Worm (Caenorhabditis elegans) whole organism, L2 larva: ENCODE data around the gene R07B7.10.

Experiments
- aly-2 ChIP-seq: fragments of 150-350 bp; optimal IDR thresholded peaks from 2 replicates; lab custom pipeline; 2014; ENCODE audit warnings: missing biosample characterization, missing genetic modification characterization
- blmp-1 ChIP-seq: sonication (generic microtip); optimal IDR thresholded peaks from 2 replicates; lab custom pipeline; 2017; ENCODE audit warnings: missing genetic modification characterization, mild to moderate bottlenecking, missing compliant biosample characterization, antibody characterized with exemption, moderate library complexity; ENCODE audit not compliant: insufficient read depth
- fos-1 ChIP-seq: fragments of 150-350 bp; optimal IDR thresholded peaks from 2 replicates; lab custom pipeline; 2014; ENCODE audit warnings: missing biosample characterization, missing genetic modification characterization
- nhr-11 ChIP-seq: fragments of 150-350 bp; optimal IDR thresholded peaks from 2 replicates; lab custom pipeline; 2014; ENCODE audit warnings: missing biosample characterization, missing genetic modification characterization
- unc-62 ChIP-seq: fragments of 150-350 bp; optimal IDR thresholded peaks from 2 replicates; lab custom pipeline; 2014; ENCODE audit warnings: missing biosample characterization, missing genetic modification reagents, missing genetic modification characterization

DNA sequence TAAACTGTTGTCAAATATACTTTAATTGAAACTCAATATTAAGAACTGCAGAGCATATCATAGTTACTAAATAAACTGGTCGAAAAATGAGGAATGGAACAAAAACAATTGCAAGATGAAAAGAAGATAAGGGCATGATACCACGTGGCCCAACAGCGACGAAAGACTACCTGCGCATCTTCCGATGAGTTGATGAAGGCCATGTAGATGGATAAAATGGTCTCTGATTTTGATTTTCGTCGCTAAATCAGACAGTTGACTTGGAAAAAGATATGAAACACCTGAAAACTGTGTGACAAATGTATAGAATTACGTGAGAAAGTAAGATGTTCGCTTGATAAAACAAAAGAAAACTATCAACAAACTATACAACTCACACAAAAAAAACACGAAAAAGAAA, 11.5 kb upstream of the R07B7.10 start:
- TF ChIP-seq nhr-11 (tag; lab: Kevin White, UChicago) (no peak), aly-2 (no peak), blmp-1 (tag; lab: Kevin White, UChicago) (peak; percentile 43), fos-1 (tag; lab: Kevin White, UChicago) (peak; percentile 33), unc-62 (GFP tag; lab: Kevin White, UChicago) (no peak)
